Fruit fly (Drosophila melanogaster) whole organism, wandering third instar larva: ENCODE measurements around the gene knk.
A peak's percentile ranks its signal among the peaks of the same experiment; 100 is the strongest.

Experiments
- Abd-B ChIP-seq: fragments of >200 bp; optimal IDR thresholded peaks from 2 replicates; lab custom pipeline; 2017; ENCODE audit warnings: missing biosample characterization, missing genetic modification characterization
- CG32264 ChIP-seq: fragments of 200-800 bp; sonication (Bioruptor generic); optimal IDR thresholded peaks from 2 replicates; lab custom pipeline; 2016; ENCODE audit warnings: missing biosample characterization, missing genetic modification characterization
- CG9705 ChIP-seq: fragments of 200-800 bp; sonication (Bioruptor generic); optimal IDR thresholded peaks from 2 replicates; lab custom pipeline; 2018; ENCODE audit warnings: missing biosample characterization, mild to moderate bottlenecking, missing genetic modification characterization
- CrebA ChIP-seq: fragments of 200-800 bp; sonication (Bioruptor generic); optimal IDR thresholded peaks from 2 replicates; lab custom pipeline; 2016; ENCODE audit warnings: missing biosample characterization, mild to moderate bottlenecking, missing genetic modification characterization, borderline replicate concordance
- Dfd ChIP-seq: fragments of >200 bp; optimal IDR thresholded peaks from 2 replicates; lab custom pipeline; 2017; ENCODE audit warnings: missing biosample characterization, missing genetic modification characterization
- Dif ChIP-seq: fragments of 200-275, 200-300 bp; sonication (Bioruptor generic); optimal IDR thresholded peaks from 2 replicates; lab custom pipeline; 2018; ENCODE audit warnings: missing biosample characterization, missing genetic modification characterization; ENCODE audit not compliant: partially characterized antibody
- GATAd ChIP-seq: sonication (Bioruptor generic); optimal IDR thresholded peaks from 2 replicates; lab custom pipeline; 2016; ENCODE audit warnings: missing biosample characterization, missing genetic modification characterization
- HLH106 ChIP-seq: fragments of 200-800 bp; optimal IDR thresholded peaks from 3 replicates; lab custom pipeline; 2019; ENCODE audit warnings: missing biosample characterization, mild to moderate bottlenecking, missing genetic modification characterization, moderate library complexity
- Hnf4 ChIP-seq: fragments of 200-800 bp; sonication (Bioruptor generic); optimal IDR thresholded peaks from 2 replicates; lab custom pipeline; 2016; ENCODE audit warnings: missing biosample characterization, mild to moderate bottlenecking, missing genetic modification characterization
- Hr78 ChIP-seq: fragments of >200 bp; optimal IDR thresholded peaks from 2 replicates; lab custom pipeline; 2017; ENCODE audit warnings: missing biosample characterization, missing genetic modification characterization
- Hr83 ChIP-seq: fragments of 200-300 bp; sonication (Bioruptor generic); optimal IDR thresholded peaks from 2 replicates; lab custom pipeline; 2016; ENCODE audit warnings: missing biosample characterization, mild to moderate bottlenecking, missing genetic modification characterization, moderate library complexity; ENCODE audit not compliant: poor library complexity, severe bottlenecking
- Jra ChIP-seq: sonication (Bioruptor generic); optimal IDR thresholded peaks from 2 replicates; lab custom pipeline; 2016; ENCODE audit warnings: missing biosample characterization, missing genetic modification characterization
- Mio ChIP-seq: sonication (Bioruptor generic); optimal IDR thresholded peaks from 2 replicates; lab custom pipeline; 2016; ENCODE audit warnings: missing biosample characterization, missing genetic modification characterization
- Myc ChIP-seq: fragments of >200 bp; optimal IDR thresholded peaks from 2 replicates; lab custom pipeline; 2017
- N ChIP-seq: fragments of >200 bp; optimal IDR thresholded peaks from 2 replicates; lab custom pipeline; 2018; ENCODE audit warnings: missing biosample characterization, missing external identifiers, missing genetic modification characterization
- OdsH ChIP-seq: fragments of 200-800 bp; sonication (Bioruptor generic); optimal IDR thresholded peaks from 2 replicates; lab custom pipeline; 2016; ENCODE audit warnings: missing biosample characterization, mild to moderate bottlenecking, missing genetic modification characterization
- Rel ChIP-seq, 2 experiments: fragments of 200-800 bp; sonication (Bioruptor generic) in 1 of 2; optimal IDR thresholded peaks; 2 replicates in 1 of 2; 3 replicates in 1 of 2; lab custom pipeline; 2016 to 2019; ENCODE audit warnings: mild to moderate bottlenecking in 2 of 2, missing biosample characterization in 2 of 2, missing genetic modification characterization in 2 of 2, moderate library complexity in 1 of 2
- Sp1 ChIP-seq: fragments of 200-800 bp; sonication (Bioruptor generic); optimal IDR thresholded peaks from 3 replicates; lab custom pipeline; 2019; ENCODE audit warnings: missing biosample characterization, mild to moderate bottlenecking, missing genetic modification characterization, moderate library complexity
- Vsx2 ChIP-seq: fragments of 200-300, 225-300 bp; sonication (Bioruptor generic); optimal IDR thresholded peaks from 2 replicates; lab custom pipeline; 2018; ENCODE audit warnings: missing biosample characterization, missing genetic modification characterization; ENCODE audit not compliant: partially characterized antibody
- br ChIP-seq: fragments of 200-800 bp; sonication (Bioruptor generic); optimal IDR thresholded peaks from 2 replicates; lab custom pipeline; 2016; ENCODE audit warnings: missing biosample characterization, missing genetic modification characterization
- brk ChIP-seq: fragments of 200-800 bp; sonication (Bioruptor generic); optimal IDR thresholded peaks from 2 replicates; lab custom pipeline; 2016; ENCODE audit warnings: missing biosample characterization, mild to moderate bottlenecking, missing genetic modification characterization
- dl ChIP-seq, 2 experiments: fragments of 175-275, 200-275 bp in 1 of 2; fragments of 200-275 bp in 1 of 2; sonication (Bioruptor generic); optimal IDR thresholded peaks; lab custom pipeline; 2018; ENCODE audit warnings: mild to moderate bottlenecking in 2 of 2, missing biosample characterization in 2 of 2, missing genetic modification characterization in 2 of 2, moderate library complexity in 2 of 2; ENCODE audit not compliant: partially characterized antibody in 2 of 2, insufficient read depth in 1 of 2
- dmrt93B ChIP-seq: fragments of 200-800 bp; sonication (Bioruptor generic); optimal IDR thresholded peaks from 2 replicates; lab custom pipeline; 2018; ENCODE audit warnings: missing biosample characterization, mild to moderate bottlenecking, missing genetic modification characterization
- dsf ChIP-seq: sonication (Bioruptor generic); optimal IDR thresholded peaks from 2 replicates; lab custom pipeline; 2016; ENCODE audit warnings: missing biosample characterization, missing genetic modification characterization, borderline replicate concordance
- ey ChIP-seq: fragments of 200-800 bp; sonication (Bioruptor generic); optimal IDR thresholded peaks from 2 replicates; lab custom pipeline; 2016; ENCODE audit warnings: missing biosample characterization, missing genetic modification characterization
- foxo ChIP-seq, 2 experiments: fragments of 200-800 bp; sonication (Bioruptor generic); optimal IDR thresholded peaks; 2 replicates in 1 of 2; 3 replicates in 1 of 2; lab custom pipeline; 2016 to 2017; ENCODE audit warnings: missing biosample characterization in 2 of 2, missing genetic modification characterization in 2 of 2
- fru ChIP-seq: fragments of 200-800 bp; sonication (Bioruptor generic); optimal IDR thresholded peaks from 3 replicates; lab custom pipeline; 2016; ENCODE audit warnings: missing biosample characterization, mild to moderate bottlenecking, missing genetic modification characterization
- h ChIP-seq: fragments of 200-800 bp; sonication (Bioruptor generic); optimal IDR thresholded peaks from 3 replicates; lab custom pipeline; 2016; ENCODE audit warnings: missing biosample characterization, mild to moderate bottlenecking, missing genetic modification characterization
- jim ChIP-seq: fragments of 175-275, 200-325 bp; sonication (Bioruptor generic); optimal IDR thresholded peaks from 2 replicates; lab custom pipeline; 2016; ENCODE audit warnings: missing biosample characterization, mild to moderate bottlenecking, missing genetic modification characterization
- lola ChIP-seq: fragments of >200 bp; optimal IDR thresholded peaks from 2 replicates; lab custom pipeline; 2017; ENCODE audit warnings: missing biosample characterization, missing genetic modification characterization
- pan ChIP-seq: fragments of >200 bp; optimal IDR thresholded peaks from 2 replicates; lab custom pipeline; 2017
- psq ChIP-seq: fragments of 200-800 bp; sonication (Bioruptor generic); optimal IDR thresholded peaks from 3 replicates; lab custom pipeline; 2017; ENCODE audit warnings: missing biosample characterization, mild to moderate bottlenecking, missing genetic modification characterization, moderate library complexity
- rgr ChIP-seq: fragments of 200-800 bp; sonication (Bioruptor generic); optimal IDR thresholded peaks from 3 replicates; lab custom pipeline; 2016; ENCODE audit warnings: missing biosample characterization, mild to moderate bottlenecking, missing genetic modification characterization
- sage ChIP-seq: fragments of 200-800 bp; sonication (Bioruptor generic); optimal IDR thresholded peaks from 2 replicates; lab custom pipeline; 2016; ENCODE audit warnings: missing biosample characterization, mild to moderate bottlenecking, missing genetic modification characterization
- sv ChIP-seq: fragments of 200-800 bp; sonication (Bioruptor generic); optimal IDR thresholded peaks from 3 replicates; lab custom pipeline; 2016; ENCODE audit warnings: missing biosample characterization, missing genetic modification characterization
- tai ChIP-seq: sonication (Bioruptor generic); optimal IDR thresholded peaks from 2 replicates; lab custom pipeline; 2016; ENCODE audit warnings: missing biosample characterization, missing genetic modification characterization
- usp ChIP-seq: fragments of >200 bp; optimal IDR thresholded peaks from 2 replicates; lab custom pipeline; 2017; ENCODE audit warnings: missing biosample characterization, missing genetic modification characterization
- woc ChIP-seq: sonication (Bioruptor generic); optimal IDR thresholded peaks from 2 replicates; lab custom pipeline; 2016; ENCODE audit warnings: missing biosample characterization, mild to moderate bottlenecking, missing genetic modification characterization

The knk gene

dm6 chr3R:10084179-10084647, 41.3 kb downstream of the knk start:
- TF ChIP-seq Hr78 (no peak), fru (GFP tag; lab: Kevin White, UChicago) (peak; percentile 70), Dif (peak; percentile 76), CG32264 (GFP tag; lab: Kevin White, UChicago) (no peak), CrebA (GFP tag; lab: Kevin White, UChicago) (peak; percentile 40), dl (GFP tag; optimal IDR thresholded peaks at IDR 0.05; lab: Kevin White, UChicago; ENCODE audit: insufficient read depth in 1 of 2, partially characterized antibody in 2 of 2) (peak; percentile 50 to 71), Hr83 (peak; percentile 58), psq (GFP tag; lab: Kevin White, UChicago) (peak; percentile 97)

DNA sequence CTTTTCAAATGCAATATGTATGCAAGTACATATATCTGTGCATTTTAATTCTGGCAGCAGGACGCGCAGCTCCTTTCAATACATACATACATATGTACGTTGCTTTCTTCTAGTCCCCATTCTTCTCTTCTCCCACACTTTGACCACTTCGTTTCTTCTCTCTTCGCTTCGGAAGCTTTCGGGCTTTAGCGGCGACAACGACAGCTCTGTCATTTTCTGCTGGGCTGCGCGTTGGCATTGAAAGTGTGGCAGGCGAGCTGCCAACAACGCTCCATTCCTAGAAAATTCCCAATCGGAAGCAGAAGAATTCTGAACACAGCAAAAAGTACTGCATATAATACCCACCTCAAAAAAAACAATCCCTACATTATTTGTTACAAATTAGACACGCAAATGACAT, 42.4 kb downstream of the knk start:
- TF ChIP-seq OdsH (GFP tag; lab: Kevin White, UChicago): no peak
- no peak for TF ChIP-seq Mio
- TF ChIP-seq Dif: peak; percentile 11
- no peak for TF ChIP-seq Hr83
- TF ChIP-seq dsf: no peak
- TF ChIP-seq Hnf4 (GFP tag; lab: Kevin White, UChicago): no peak
- TF ChIP-seq CG9705 (GFP tag; lab: Kevin White, UChicago): no peak
- no peak for TF ChIP-seq ey (GFP tag; lab: Kevin White, UChicago)
- TF ChIP-seq Vsx2 (GFP tag; lab: Kevin White, UChicago): peak; percentile 63
- no peak for TF ChIP-seq Hr78
- no peak for TF ChIP-seq br (GFP tag; lab: Kevin White, UChicago)
- no peak for TF ChIP-seq dl (GFP tag; optimal IDR thresholded peaks at IDR 0.05; lab: Kevin White, UChicago; ENCODE audit: insufficient read depth in 1 of 2, partially characterized antibody in 2 of 2)

DNA sequence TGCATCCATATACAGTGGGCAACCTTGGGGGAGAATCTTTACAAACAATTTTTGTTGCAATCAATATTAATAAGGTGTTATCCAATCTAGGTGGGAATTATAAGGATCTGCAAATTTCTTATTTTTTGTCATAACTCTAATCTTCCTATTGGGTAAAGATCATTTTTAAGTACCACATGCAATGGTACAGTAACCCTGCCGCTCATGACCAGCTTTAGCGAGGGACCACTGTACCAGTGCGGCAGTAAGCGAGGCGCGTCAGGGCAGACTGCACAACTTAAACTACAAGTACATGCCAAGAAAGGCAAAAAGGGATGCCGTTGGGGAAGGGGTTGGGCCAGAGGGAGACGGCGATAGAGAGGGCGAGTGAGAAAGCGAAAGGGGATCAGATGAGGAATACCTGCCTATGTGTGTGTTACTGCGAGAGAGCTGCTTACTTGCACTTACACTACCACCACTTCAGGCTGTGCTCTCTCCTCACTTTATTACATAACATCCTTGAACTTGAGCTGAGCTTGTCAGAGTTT, 42.9 kb downstream of the knk start:
- TF ChIP-seq HLH106 (peak; percentile 91), Mio (peak; percentile 45), OdsH (GFP tag; lab: Kevin White, UChicago) (peak; percentile 92), h (peak; percentile 93), dsf (no peak), Abd-B (GFP tag; lab: Kevin White, UChicago) (no peak), br (GFP tag; lab: Kevin White, UChicago) (peak; percentile 93), CG32264 (GFP tag; lab: Kevin White, UChicago) (peak; percentile 74), GATAd (GFP tag; lab: Kevin White, UChicago) (no peak), brk (peak; percentile 76), Sp1 (GFP tag; lab: Kevin White, UChicago) (peak; percentile 90), usp (GFP tag; lab: Kevin White, UChicago) (no peak), Dif (peak; percentile 56), sage (GFP tag; lab: Kevin White, UChicago) (peak; percentile 68), woc (GFP tag; lab: Kevin White, UChicago) (peak; percentile 97), rgr (GFP tag; lab: Kevin White, UChicago) (peak; percentile 90), tai (GFP tag; lab: Kevin White, UChicago) (peak; percentile 73), Hr78 (no peak), fru (GFP tag; lab: Kevin White, UChicago) (peak; percentile 99), foxo (GFP tag; optimal IDR thresholded peaks at IDR 0.05; lab: Kevin White, UChicago) (peak; percentile 38 to 94), N (peak; percentile 16), CrebA (GFP tag; lab: Kevin White, UChicago) (no peak), dmrt93B (GFP tag; lab: Kevin White, UChicago) (peak; percentile 78), psq (GFP tag; lab: Kevin White, UChicago) (peak; percentile 84), lola (GFP tag; lab: Kevin White, UChicago) (no peak), Vsx2 (GFP tag; lab: Kevin White, UChicago) (no peak), dl (GFP tag; optimal IDR thresholded peaks at IDR 0.05; lab: Kevin White, UChicago; ENCODE audit: insufficient read depth in 1 of 2, partially characterized antibody in 2 of 2) (peak; percentile 8 to 29), ey (GFP tag; lab: Kevin White, UChicago) (peak; percentile 94), sv (no peak), Hnf4 (GFP tag; lab: Kevin White, UChicago) (peak; percentile 84), pan (lab: Kevin White, UChicago) (no peak), Jra (GFP tag; lab: Kevin White, UChicago) (peak; percentile 57), Rel (GFP tag; optimal IDR thresholded peaks at IDR 0.05; lab: Kevin White, UChicago) (no peak), Rel (tag; optimal IDR thresholded peaks at IDR 0.05; lab: Kevin White, UChicago) (peak; percentile 50), CG9705 (GFP tag; lab: Kevin White, UChicago) (peak; percentile 78), jim (no peak), Myc (no peak), Hr83 (peak; percentile 39), Dfd (GFP tag; lab: Kevin White, UChicago) (no peak)
